Fruit fly (Drosophila melanogaster) whole organism, embryonic: Measurements from ENCODE around the gene CG13896.

ENCODE experiments used
- Atf-2 ChIP-seq: fragments of 200-800 bp; sonication (Bioruptor generic); optimal IDR thresholded peaks from 2 replicates; lab custom pipeline; 2016; ENCODE audit warnings: missing biosample characterization, missing genetic modification characterization
- CG15479 ChIP-seq: fragments of 200-800 bp; sonication (Bioruptor generic); optimal IDR thresholded peaks from 3 replicates; lab custom pipeline; 2019; ENCODE audit warnings: missing biosample characterization, mild to moderate bottlenecking, missing genetic modification characterization, moderate library complexity
- CG1602 ChIP-seq: fragments of 200-800 bp; sonication (Bioruptor generic); optimal IDR thresholded peaks from 3 replicates; lab custom pipeline; 2016; ENCODE audit warnings: missing biosample characterization, missing genetic modification characterization
- CG34224 ChIP-seq: fragments of 200-800 bp; sonication (Bioruptor generic); IDR thresholded peaks from 3 replicates; pipeline ENCODE4 v1.3.6; 2022; ENCODE audit warnings: missing biosample characterization, missing genetic modification characterization; ENCODE audit not compliant: partially characterized antibody
- CG6254 ChIP-seq: fragments of 200-800 bp; sonication (Bioruptor generic); optimal IDR thresholded peaks from 3 replicates; lab custom pipeline; 2017; ENCODE audit warnings: mild to moderate bottlenecking, missing biosample characterization, missing genetic modification reagents, missing genetic modification characterization
- CG6854 ChIP-seq: fragments of 200-800 bp; sonication (Bioruptor generic); optimal IDR thresholded peaks from 3 replicates; lab custom pipeline; 2017; ENCODE audit warnings: missing biosample characterization, mild to moderate bottlenecking, missing genetic modification characterization
- CG8388 ChIP-seq: fragments of 200-800 bp; sonication (Bioruptor generic); optimal IDR thresholded peaks from 2 replicates; lab custom pipeline; 2019; ENCODE audit warnings: missing biosample characterization, mild to moderate bottlenecking, missing genetic modification characterization, moderate library complexity
- CG8924 ChIP-seq: fragments of 200-800 bp; optimal IDR thresholded peaks from 3 replicates; lab custom pipeline; 2019; ENCODE audit warnings: missing biosample characterization, mild to moderate bottlenecking, missing genetic modification characterization, moderate library complexity
- CG8944 ChIP-seq: fragments of 200-800 bp; sonication (Bioruptor generic); optimal IDR thresholded peaks from 3 replicates; lab custom pipeline; 2016; ENCODE audit warnings: missing biosample characterization, missing genetic modification characterization
- D ChIP-seq, 2 experiments: fragments of 200-800 bp in 1 of 2; fragments of >200 bp in 1 of 2; sonication (Bioruptor generic) in 1 of 2; optimal IDR thresholded peaks; 2 replicates in 1 of 2; 3 replicates in 1 of 2; lab custom pipeline; 2017; ENCODE audit warnings: mild to moderate bottlenecking in 1 of 2, missing biosample characterization in 1 of 2, missing genetic modification characterization in 1 of 2, missing genetic modification reagents in 1 of 2
- E2f1 ChIP-seq: fragments of 200-800 bp; sonication (Bioruptor generic); IDR thresholded peaks from 2 replicates; pipeline ENCODE4 v1.3.6; 2022; ENCODE audit warnings: missing biosample characterization, missing genetic modification characterization
- Elba2 ChIP-seq: fragments of 200-800 bp; sonication (Bioruptor generic); optimal IDR thresholded peaks from 3 replicates; lab custom pipeline; 2016; ENCODE audit warnings: missing biosample characterization, missing genetic modification characterization
- Gug ChIP-seq: fragments of 200-800 bp; sonication (Bioruptor generic); IDR thresholded peaks from 4 replicates; pipeline ENCODE4 v1.3.6; 2022; ENCODE audit warnings: missing biosample characterization, missing genetic modification characterization
- H2.0 ChIP-seq: fragments of 200-800 bp; sonication (Bioruptor generic); IDR thresholded peaks from 2 replicates; pipeline ENCODE4 v1.3.6; 2022; ENCODE audit warnings: missing biosample characterization, missing genetic modification characterization
- HmgZ ChIP-seq: fragments of 200-800 bp; sonication (Bioruptor generic); optimal IDR thresholded peaks from 2 replicates; lab custom pipeline; 2018; ENCODE audit warnings: missing biosample characterization, mild to moderate bottlenecking, missing genetic modification characterization
- Kr ChIP-seq: fragments of 200-800 bp; sonication (Bioruptor generic); optimal IDR thresholded peaks from 2 replicates; lab custom pipeline; 2017; ENCODE audit warnings: missing biosample characterization, mild to moderate bottlenecking, missing genetic modification characterization
- MESR4 ChIP-seq: fragments of 200-800 bp; sonication (Bioruptor generic); optimal IDR thresholded peaks from 2 replicates; lab custom pipeline; 2018; ENCODE audit warnings: missing biosample characterization, mild to moderate bottlenecking, missing genetic modification characterization, moderate library complexity
- Oaz ChIP-seq: fragments of 200-800 bp; sonication (Bioruptor generic); IDR thresholded peaks from 2 replicates; pipeline ENCODE4 v1.3.6; 2022; ENCODE audit warnings: missing biosample characterization, missing genetic modification characterization
- Sry-β ChIP-seq: fragments of 200-800 bp; sonication (Bioruptor generic); optimal IDR thresholded peaks from 2 replicates; lab custom pipeline; 2018; ENCODE audit warnings: missing biosample characterization, mild to moderate bottlenecking, missing genetic modification characterization, moderate library complexity
- cad ChIP-seq: fragments of >200 bp; optimal IDR thresholded peaks from 2 replicates; lab custom pipeline; 2017; ENCODE audit warnings: missing biosample characterization, missing genetic modification characterization
- chm ChIP-seq: fragments of 200-800 bp; sonication (Bioruptor generic); IDR thresholded peaks from 2 replicates; pipeline ENCODE4 v1.3.6; 2022; ENCODE audit warnings: missing biosample characterization, missing genetic modification characterization
- crol ChIP-seq: fragments of 200-800 bp; sonication (Bioruptor generic); IDR thresholded peaks from 2 replicates; pipeline ENCODE4 v1.3.6; 2022; ENCODE audit warnings: missing biosample characterization, missing genetic modification characterization
- cwo ChIP-seq: fragments of 200-800 bp; sonication (Bioruptor generic); optimal IDR thresholded peaks from 3 replicates; lab custom pipeline; 2017; ENCODE audit warnings: missing biosample characterization, missing genetic modification characterization, mild to moderate bottlenecking, moderate library complexity, missing genetic modification reagents
- da ChIP-seq: fragments of 200-800 bp; sonication (Bioruptor generic); optimal IDR thresholded peaks from 2 replicates; lab custom pipeline; 2016; ENCODE audit warnings: missing biosample characterization, missing genetic modification characterization
- dati ChIP-seq: fragments of 200-800 bp; sonication (Bioruptor generic); IDR thresholded peaks from 2 replicates; pipeline ENCODE4 v1.3.6; 2022; ENCODE audit warnings: missing biosample characterization, missing genetic modification characterization
- fu2 ChIP-seq: fragments of 200-800 bp; sonication (Bioruptor generic); optimal IDR thresholded peaks from 2 replicates; lab custom pipeline; 2016; ENCODE audit warnings: missing biosample characterization, missing genetic modification characterization
- gcm ChIP-seq: fragments of 200-800 bp; sonication (Bioruptor generic); optimal IDR thresholded peaks from 2 replicates; lab custom pipeline; 2019; ENCODE audit warnings: missing biosample characterization, mild to moderate bottlenecking, missing genetic modification characterization, moderate library complexity
- gcm2 ChIP-seq: fragments of 200-800 bp; sonication (Bioruptor generic); optimal IDR thresholded peaks from 2 replicates; lab custom pipeline; 2016; ENCODE audit warnings: missing biosample characterization, missing genetic modification characterization
- jing ChIP-seq: fragments of 200-800 bp; sonication (Bioruptor generic); optimal IDR thresholded peaks from 2 replicates; lab custom pipeline; 2018; ENCODE audit warnings: missing biosample characterization, mild to moderate bottlenecking, missing genetic modification characterization
- lov ChIP-seq, 2 experiments: fragments of 200-800 bp in 1 of 2; fragments of >200 bp in 1 of 2; sonication (Bioruptor generic) in 1 of 2; IDR thresholded peaks in 1 of 2; optimal IDR thresholded peaks in 1 of 2; 2 replicates in 1 of 2; 3 replicates in 1 of 2; pipeline versions ENCODE4 v1.3.6 to Lab custom; 2017 to 2022; ENCODE audit warnings: missing biosample characterization in 1 of 2, missing genetic modification characterization in 1 of 2
- p53 ChIP-seq: fragments of 200-800 bp; sonication (Bioruptor generic); optimal IDR thresholded peaks from 2 replicates; lab custom pipeline; 2016; ENCODE audit warnings: missing biosample characterization, missing genetic modification characterization
- run ChIP-seq: fragments of 200-800 bp; sonication (Bioruptor generic); optimal IDR thresholded peaks from 3 replicates; lab custom pipeline; 2018; ENCODE audit warnings: missing biosample characterization, mild to moderate bottlenecking, missing genetic modification characterization
- tll ChIP-seq, 2 experiments: fragments of 200-800 bp in 1 of 2; fragments of >200 bp in 1 of 2; sonication (Bioruptor generic) in 1 of 2; optimal IDR thresholded peaks; 2 replicates each; lab custom pipeline; 2017 to 2019; ENCODE audit warnings: missing biosample characterization in 2 of 2, missing genetic modification characterization in 2 of 2, mild to moderate bottlenecking in 1 of 2, moderate library complexity in 1 of 2
- twi ChIP-seq: fragments of 200-800 bp; optimal IDR thresholded peaks from 2 replicates; lab custom pipeline; 2019; ENCODE audit warnings: missing biosample characterization, mild to moderate bottlenecking, missing genetic modification characterization, moderate library complexity
- unc-4 ChIP-seq: fragments of 200-800 bp; sonication (Bioruptor generic); IDR thresholded peaks from 2 replicates; pipeline ENCODE4 v1.3.6; 2022; ENCODE audit warnings: missing biosample characterization, missing genetic modification characterization; ENCODE audit not compliant: partially characterized antibody
- z ChIP-seq: fragments of 200-800 bp; sonication (Bioruptor generic); IDR thresholded peaks from 3 replicates; pipeline ENCODE4 v1.3.6; 2022; ENCODE audit warnings: missing biosample characterization, missing genetic modification characterization
- zen ChIP-seq: fragments of 200-800 bp; sonication (Bioruptor generic); optimal IDR thresholded peaks from 3 replicates; lab custom pipeline; 2018; ENCODE audit warnings: missing biosample characterization, mild to moderate bottlenecking, missing genetic modification characterization, moderate library complexity

The CG13896 gene

dm6 chr3L:744290-744804, 32.7 kb upstream of the CG13896 start:
- peak; percentile 50 for TF ChIP-seq cad (GFP tag; lab: Kevin White, UChicago)
- peak; percentile 97 for TF ChIP-seq CG15479
- peak in 1 of 2 experiments; percentile 83 for TF ChIP-seq tll (GFP tag; optimal IDR thresholded peaks at IDR 0.05; lab: Kevin White, UChicago)
- no peak for TF ChIP-seq jing
- peak; percentile 100 for TF ChIP-seq zen
- peak; percentile 53 for TF ChIP-seq D (optimal IDR thresholded peaks at IDR 0.05; lab: Kevin White, UChicago)
- TF ChIP-seq D (GFP tag; optimal IDR thresholded peaks at IDR 0.05; lab: Kevin White, UChicago), result no peak
- peak; percentile 21 for TF ChIP-seq Kr (GFP tag; lab: Kevin White, UChicago)
- TF ChIP-seq chm (GFP tag; lab: Robert Waterston, UW), result 0 out of 2 replicates have a peak, but pooled peaks have one; percentile 13
- TF ChIP-seq CG8944 (GFP tag; lab: Kevin White, UChicago), result no peak

- TF ChIP-seq CG34224 (GFP tag; lab: Robert Waterston, UW), result no peak
- peak; percentile 99 for TF ChIP-seq twi
- TF ChIP-seq gcm (GFP tag; lab: Kevin White, UChicago), result peak; percentile 75
- TF ChIP-seq run (tag; lab: Kevin White, UChicago), result no peak
Measured at dm6 chr3L:743155-743554, 31.5 kb upstream of the CG13896 start.

dm6 chr3L:742389-742951, 30.8 kb upstream of the CG13896 start:
- no peak for TF ChIP-seq dati (GFP tag; lab: Robert Waterston, UW)
- TF ChIP-seq HmgZ, result no peak
- no peak for TF ChIP-seq CG6854 (GFP tag; lab: Kevin White, UChicago)
- TF ChIP-seq crol (GFP tag; lab: Robert Waterston, UW), result peak; percentile 77
- 0 out of 3 replicates have a peak, but pooled peaks have one; percentile 1 for TF ChIP-seq z (GFP tag; lab: Robert Waterston, UW)
- TF ChIP-seq da (GFP tag; lab: Kevin White, UChicago), result peak; percentile 9
- TF ChIP-seq CG8388, result no peak
- TF ChIP-seq cwo (GFP tag; lab: Kevin White, UChicago), result no peak
- TF ChIP-seq fu2 (GFP tag; lab: Kevin White, UChicago), result no peak
- TF ChIP-seq CG1602 (GFP tag; lab: Kevin White, UChicago), result no peak
- no peak for TF ChIP-seq CG8924 (tag; lab: Kevin White, UChicago)
- TF ChIP-seq Atf-2, result no peak
- TF ChIP-seq lov (optimal IDR thresholded peaks at IDR 0.05; lab: Kevin White, UChicago), result no peak
- 0 out of 3 replicates have a peak, but pooled peaks have one; percentile 11 for TF ChIP-seq lov (GFP tag; IDR thresholded peaks at IDR 0.05; lab: Robert Waterston, UW)
- no peak for TF ChIP-seq p53 (GFP tag; lab: Kevin White, UChicago)
- no peak for TF ChIP-seq Elba2 (GFP tag; lab: Kevin White, UChicago)
- TF ChIP-seq Gug (GFP tag; lab: Robert Waterston, UW), result no peak
- TF ChIP-seq Sry-β, result peak; percentile 47
- 0 out of 2 replicates have a peak, but pooled peaks have one; percentile 11 for TF ChIP-seq H2.0
- no peak for TF ChIP-seq unc-4 (GFP tag; lab: Robert Waterston, UW)
- no peak for TF ChIP-seq CG6254
- TF ChIP-seq gcm2 (GFP tag; lab: Kevin White, UChicago), result no peak
- no peak for TF ChIP-seq gcm (GFP tag; lab: Kevin White, UChicago)
- peak; percentile 97 for TF ChIP-seq twi
- TF ChIP-seq MESR4 (GFP tag; lab: Kevin White, UChicago), result no peak
- TF ChIP-seq Oaz (GFP tag; lab: Robert Waterston, UW), result no peak
- TF ChIP-seq E2f1 (GFP tag; lab: Robert Waterston, UW), result no peak
